Worm (Caenorhabditis elegans) whole organism, mixed stage, embryonic: ENCODE results near the gene inx-3.

ENCODE experiments used
- M03D4.4 ChIP-seq: sonication (generic microtip); optimal IDR thresholded peaks from 2 replicates; lab custom pipeline; 2017; ENCODE audit warnings: mild to moderate bottlenecking, missing genetic modification characterization, missing compliant biosample characterization
- bed-3 ChIP-seq: fragments of 200-800 bp; sonication (Bioruptor generic); optimal IDR thresholded peaks from 3 replicates; lab custom pipeline; 2018; ENCODE audit warnings: mild to moderate bottlenecking, missing genetic modification characterization, moderate library complexity, missing compliant biosample characterization
- blmp-1 ChIP-seq: fragments of 150-350 bp; optimal IDR thresholded peaks from 2 replicates; lab custom pipeline; 2014; ENCODE audit warnings: missing biosample characterization, missing genetic modification characterization
- ceh-39 ChIP-seq: fragments of 150-350 bp; optimal IDR thresholded peaks from 2 replicates; lab custom pipeline; 2014; ENCODE audit warnings: missing biosample characterization, missing genetic modification characterization
- ceh-43 ChIP-seq: fragments of 200-800 bp; sonication (Bioruptor generic); optimal IDR thresholded peaks from 2 replicates; lab custom pipeline; 2018; ENCODE audit warnings: mild to moderate bottlenecking, missing genetic modification characterization, moderate library complexity, missing compliant biosample characterization
- ceh-83 ChIP-seq: fragments of 200-800 bp; sonication (Bioruptor generic); optimal IDR thresholded peaks from 2 replicates; lab custom pipeline; 2018; ENCODE audit warnings: mild to moderate bottlenecking, missing genetic modification characterization, missing compliant biosample characterization
- ces-1 ChIP-seq: fragments of 150-350 bp; optimal IDR thresholded peaks from 2 replicates; lab custom pipeline; 2014; ENCODE audit warnings: missing biosample characterization, missing genetic modification reagents, missing genetic modification characterization
- cnd-1 ChIP-seq: fragments of 200-800 bp; sonication (Bioruptor generic); optimal IDR thresholded peaks from 2 replicates; lab custom pipeline; 2018; ENCODE audit warnings: mild to moderate bottlenecking, missing genetic modification characterization, missing compliant biosample characterization
- drap-1 ChIP-seq: fragments of 200-800 bp; sonication (Bioruptor generic); optimal IDR thresholded peaks from 3 replicates; lab custom pipeline; 2018; ENCODE audit warnings: mild to moderate bottlenecking, missing genetic modification characterization, missing compliant biosample characterization
- elt-1 ChIP-seq: sonication (generic microtip); optimal IDR thresholded peaks from 2 replicates; lab custom pipeline; 2017; ENCODE audit warnings: missing genetic modification characterization, mild to moderate bottlenecking, missing compliant biosample characterization, antibody characterized with exemption, moderate library complexity, borderline replicate concordance; ENCODE audit not compliant: insufficient read depth
- elt-3 ChIP-seq: fragments of 150-350 bp; optimal IDR thresholded peaks from 2 replicates; lab custom pipeline; 2014; ENCODE audit warnings: missing biosample characterization, missing genetic modification characterization
- flh-1 ChIP-seq: fragments of 200-800 bp; sonication (Bioruptor generic); optimal IDR thresholded peaks from 2 replicates; lab custom pipeline; 2018; ENCODE audit warnings: mild to moderate bottlenecking, missing genetic modification characterization, moderate library complexity, missing compliant biosample characterization
- ham-2 ChIP-seq: fragments of 200-800 bp; sonication (Bioruptor generic); optimal IDR thresholded peaks from 2 replicates; lab custom pipeline; 2018; ENCODE audit warnings: mild to moderate bottlenecking, missing genetic modification characterization, missing compliant biosample characterization
- hlh-1 ChIP-seq: fragments of 150-350 bp; optimal IDR thresholded peaks from 2 replicates; lab custom pipeline; 2014; ENCODE audit warnings: missing biosample characterization, missing genetic modification reagents, missing genetic modification characterization
- lin-13 ChIP-seq: fragments of 150-350 bp; optimal IDR thresholded peaks from 2 replicates; lab custom pipeline; 2014; ENCODE audit warnings: missing biosample characterization, missing genetic modification characterization
- lin-32 ChIP-seq: fragments of 200-800 bp; sonication (Bioruptor generic); optimal IDR thresholded peaks from 2 replicates; lab custom pipeline; 2018; ENCODE audit warnings: mild to moderate bottlenecking, missing genetic modification characterization, missing compliant biosample characterization
- lsy-2 ChIP-seq: fragments of 150-350 bp; optimal IDR thresholded peaks from 2 replicates; lab custom pipeline; 2014; ENCODE audit warnings: missing biosample characterization, missing genetic modification characterization
- mab-5 ChIP-seq: fragments of 150-350 bp; optimal IDR thresholded peaks from 2 replicates; lab custom pipeline; 2014; ENCODE audit warnings: missing biosample characterization, missing genetic modification characterization
- mep-1 ChIP-seq: fragments of 150-350 bp; optimal IDR thresholded peaks from 2 replicates; lab custom pipeline; 2017; ENCODE audit warnings: missing biosample characterization, missing genetic modification reagents, missing genetic modification characterization, inconsistent platforms
- mls-2 ChIP-seq: sonication (generic microtip); optimal IDR thresholded peaks from 2 replicates; lab custom pipeline; 2016; ENCODE audit warnings: mild to moderate bottlenecking, missing genetic modification characterization, moderate library complexity, missing compliant biosample characterization
- nhr-12 ChIP-seq: fragments of 150-350 bp; optimal IDR thresholded peaks from 2 replicates; lab custom pipeline; 2014; ENCODE audit warnings: missing biosample characterization, missing genetic modification characterization
- nhr-2 ChIP-seq: fragments of 150-350 bp; optimal IDR thresholded peaks from 2 replicates; lab custom pipeline; 2014; ENCODE audit warnings: missing biosample characterization, missing genetic modification characterization
- nhr-237 ChIP-seq: fragments of 150-350 bp; optimal IDR thresholded peaks from 2 replicates; lab custom pipeline; 2014; ENCODE audit warnings: missing biosample characterization, missing genetic modification characterization
- nhr-28 ChIP-seq: fragments of 150-350 bp; optimal IDR thresholded peaks from 2 replicates; lab custom pipeline; 2014; ENCODE audit warnings: missing biosample characterization, missing genetic modification characterization
- nhr-76 ChIP-seq: sonication (generic microtip); optimal IDR thresholded peaks from 2 replicates; lab custom pipeline; 2017; ENCODE audit warnings: missing biosample characterization, missing genetic modification characterization
- pha-4 ChIP-seq: fragments of 150-350 bp; optimal IDR thresholded peaks from 2 replicates; lab custom pipeline; 2018; ENCODE audit warnings: missing biosample characterization, missing genetic modification reagents, missing genetic modification characterization
- sem-2 ChIP-seq: fragments of 200-800 bp; sonication (Bioruptor generic); optimal IDR thresholded peaks from 2 replicates; lab custom pipeline; 2018; ENCODE audit warnings: mild to moderate bottlenecking, missing genetic modification characterization, missing compliant biosample characterization
- snpc-4 ChIP-seq: fragments of 150-350 bp; optimal IDR thresholded peaks from 2 replicates; lab custom pipeline; 2014; ENCODE audit warnings: missing biosample characterization, missing genetic modification characterization
- sptf-1 ChIP-seq: sonication (generic microtip); optimal IDR thresholded peaks from 2 replicates; lab custom pipeline; 2017; ENCODE audit warnings: mild to moderate bottlenecking, missing genetic modification characterization, moderate library complexity, missing compliant biosample characterization
- tbx-8 ChIP-seq: fragments of 200-800 bp; sonication (Bioruptor generic); optimal IDR thresholded peaks from 2 replicates; lab custom pipeline; 2018; ENCODE audit warnings: mild to moderate bottlenecking, missing genetic modification characterization, moderate library complexity, missing compliant biosample characterization
- unc-120 ChIP-seq: sonication (generic microtip); optimal IDR thresholded peaks from 2 replicates; lab custom pipeline; 2017; ENCODE audit warnings: missing genetic modification characterization, missing compliant biosample characterization; ENCODE audit not compliant: poor library complexity, severe bottlenecking
- unc-39 ChIP-seq: fragments of 150-350 bp; optimal IDR thresholded peaks from 2 replicates; lab custom pipeline; 2014; ENCODE audit warnings: missing biosample characterization, missing genetic modification characterization
- unc-62 ChIP-seq: fragments of 150-350 bp; optimal IDR thresholded peaks from 2 replicates; lab custom pipeline; 2014; ENCODE audit warnings: missing biosample characterization, missing genetic modification reagents, missing genetic modification characterization
- zip-8 ChIP-seq: fragments of 150-350 bp; optimal IDR thresholded peaks from 2 replicates; lab custom pipeline; 2014; ENCODE audit warnings: missing biosample characterization, missing genetic modification characterization
- ztf-11 ChIP-seq: fragments of 150-350 bp; optimal IDR thresholded peaks from 2 replicates; lab custom pipeline; 2014; ENCODE audit warnings: missing biosample characterization, missing genetic modification characterization

inx-3 gene

ce11 chrX:6029075-6029474 is 33.1 kb downstream of the inx-3 start:
- TF ChIP-seq lin-13 (no peak), nhr-237 (tag; lab: Kevin White, UChicago) (no peak), M03D4.4 (tag; lab: Kevin White, UChicago) (no peak), lsy-2 (tag; lab: Kevin White, UChicago) (no peak), snpc-4 (tag; lab: Kevin White, UChicago) (no peak), nhr-76 (tag; lab: Kevin White, UChicago) (no peak)
- TF ChIP-seq, all 35 proteins: peak for 0

- TF ChIP-seq mab-5 (tag; lab: Kevin White, UChicago) = no peak
- TF ChIP-seq tbx-8 = no peak
- TF ChIP-seq lin-32 = no peak
- TF ChIP-seq ztf-11 (tag; lab: Kevin White, UChicago) = no peak
Measured at ce11 chrX:6031169-6031568, 35.2 kb downstream of the inx-3 start, which contains the start of gene ipp-5. Gene ipp-5, plus strand, starts transcription at chrX:6031469.

ce11 chrX:6039544-6039943 is 43.6 kb downstream of the inx-3 start, which contains the start of gene hsp-25:
Gene hsp-25, minus strand, starts transcription at chrX:6039644.
- no peak for TF ChIP-seq lsy-2 (tag; lab: Kevin White, UChicago)
- no peak for TF ChIP-seq nhr-237 (tag; lab: Kevin White, UChicago)
- no peak for TF ChIP-seq elt-1 (tag; lab: Kevin White, UChicago)
- TF ChIP-seq nhr-76 (tag; lab: Kevin White, UChicago) = no peak
- TF ChIP-seq pha-4 (tag; lab: Kevin White, UChicago) = no peak
- no peak for TF ChIP-seq tbx-8
- TF ChIP-seq sptf-1 = no peak
- TF ChIP-seq mab-5 (tag; lab: Kevin White, UChicago) = no peak
- TF ChIP-seq flh-1 (GFP tag; lab: Kevin White, UChicago) = no peak
- TF ChIP-seq bed-3 (GFP tag; lab: Kevin White, UChicago) = no peak
- TF ChIP-seq ces-1 = no peak
- no peak for TF ChIP-seq nhr-12

ce11 chrX:6040435-6041093 is 44.6 kb downstream of the inx-3 start:
- TF ChIP-seq snpc-4 (tag; lab: Kevin White, UChicago) (no peak), nhr-76 (tag; lab: Kevin White, UChicago) (no peak), ces-1 (peak; percentile 36), zip-8 (tag; lab: Kevin White, UChicago) (peak; percentile 56), M03D4.4 (tag; lab: Kevin White, UChicago) (peak; percentile 65), sptf-1 (peak; percentile 60), mls-2 (tag; lab: Kevin White, UChicago) (peak; percentile 5), unc-120 (tag; lab: Kevin White, UChicago) (peak; percentile 45), nhr-12 (no peak)

- TF ChIP-seq mep-1 (no peak), hlh-1 (tag; lab: Kevin White, UChicago) (peak; percentile 7), ceh-43 (GFP tag; lab: Kevin White, UChicago) (no peak), blmp-1 (tag; lab: Kevin White, UChicago) (no peak), snpc-4 (tag; lab: Kevin White, UChicago) (no peak), ceh-39 (tag; lab: Kevin White, UChicago) (no peak)
Measured at ce11 chrX:6041094-6041441, 45.1 kb downstream of the inx-3 start.

ce11 chrX:6041995-6042481 is 46.1 kb downstream of the inx-3 start:
- TF ChIP-seq snpc-4 (tag; lab: Kevin White, UChicago) = no peak
- TF ChIP-seq nhr-12 = no peak
- TF ChIP-seq ceh-83 = no peak
- TF ChIP-seq mls-2 (tag; lab: Kevin White, UChicago) = no peak
- no peak for TF ChIP-seq ceh-43 (GFP tag; lab: Kevin White, UChicago)
- no peak for TF ChIP-seq flh-1 (GFP tag; lab: Kevin White, UChicago)
- TF ChIP-seq cnd-1 = no peak
- TF ChIP-seq unc-120 (tag; lab: Kevin White, UChicago) = peak; percentile 58
- TF ChIP-seq bed-3 (GFP tag; lab: Kevin White, UChicago) = no peak
- no peak for TF ChIP-seq mab-5 (tag; lab: Kevin White, UChicago)
- no peak for TF ChIP-seq unc-62 (GFP tag; lab: Kevin White, UChicago)
- TF ChIP-seq drap-1 (GFP tag; lab: Kevin White, UChicago) = no peak
- TF ChIP-seq ceh-39 (tag; lab: Kevin White, UChicago) = no peak
- no peak for TF ChIP-seq M03D4.4 (tag; lab: Kevin White, UChicago)
- no peak for TF ChIP-seq mep-1
- TF ChIP-seq elt-1 (tag; lab: Kevin White, UChicago) = no peak
- TF ChIP-seq nhr-28 (tag; lab: Kevin White, UChicago) = no peak
- TF ChIP-seq blmp-1 (tag; lab: Kevin White, UChicago) = no peak
- TF ChIP-seq lin-13 = no peak
- peak; percentile 62 for TF ChIP-seq hlh-1 (tag; lab: Kevin White, UChicago)
- TF ChIP-seq nhr-76 (tag; lab: Kevin White, UChicago) = no peak
- no peak for TF ChIP-seq sptf-1
- TF ChIP-seq ham-2 (GFP tag; lab: Kevin White, UChicago) = peak; percentile 73
- peak; percentile 80 for TF ChIP-seq nhr-237 (tag; lab: Kevin White, UChicago)
- peak; percentile 81 for TF ChIP-seq elt-3 (tag; lab: Kevin White, UChicago)
- TF ChIP-seq pha-4 (tag; lab: Kevin White, UChicago) = no peak
- no peak for TF ChIP-seq unc-39
- TF ChIP-seq sem-2 (GFP tag; lab: Kevin White, UChicago) = no peak
- TF ChIP-seq nhr-2 (tag; lab: Kevin White, UChicago) = no peak
- no peak for TF ChIP-seq lin-32
- no peak for TF ChIP-seq lsy-2 (tag; lab: Kevin White, UChicago)
- no peak for TF ChIP-seq ces-1
